Fruit fly (Drosophila melanogaster): Measurements from ENCODE around the gene CG7369.

DNA sequence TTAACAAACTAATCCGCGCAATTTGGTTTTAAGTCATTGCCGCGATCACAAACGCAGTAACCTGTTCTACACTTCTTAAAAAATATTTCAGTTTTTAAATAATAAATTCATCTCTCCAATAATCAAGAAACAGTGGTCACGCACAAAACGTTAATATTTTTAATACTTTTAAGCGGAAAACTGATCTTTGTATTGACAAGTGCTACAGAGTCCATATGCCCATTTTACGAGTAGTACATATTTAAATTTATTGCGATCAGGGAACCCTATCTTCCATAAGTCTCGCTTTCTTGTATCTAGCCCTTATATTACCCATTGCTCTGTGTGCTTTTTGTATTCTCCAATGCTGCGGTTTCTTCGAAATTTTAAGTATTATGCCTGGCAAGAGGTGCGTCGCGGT is 12.1 kb upstream of the CG7369 start, which contains the start of gene CG32454:
- TF ChIP-seq CG32121 (GFP tag; IDR thresholded peaks at IDR 0.05) (no peak), CG10348 (GFP tag; IDR thresholded peaks at IDR 0.05) (no peak), CG12605 (GFP tag; IDR thresholded peaks at IDR 0.05) (no peak), EcR (GFP tag; optimal IDR thresholded peaks at IDR 0.05) (no peak)

Data from whole organism, pupa.